Worm (Caenorhabditis elegans): ENCODE results near the gene ZK218.3.

Gene ZK218.3

DNA sequence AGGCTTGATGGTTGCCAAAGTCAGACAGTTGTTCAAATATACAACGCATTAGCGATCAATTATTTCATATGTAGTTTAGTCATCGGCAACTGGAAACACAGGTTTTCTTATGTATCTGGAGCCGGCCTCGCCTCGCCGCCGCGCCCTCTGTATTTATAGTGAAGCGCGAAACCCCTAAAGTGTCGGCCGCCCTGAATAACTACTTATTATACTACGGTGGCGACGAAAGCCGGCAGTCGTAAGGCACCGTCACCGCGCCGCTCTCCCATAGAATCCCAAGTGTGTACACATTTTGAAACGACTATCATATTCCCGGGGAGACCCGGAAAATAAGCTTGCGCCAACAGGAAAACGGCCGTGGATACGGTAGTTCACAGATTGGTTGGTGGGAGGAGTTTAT lies 4.0 kb downstream of the ZK218.3 start:
- TF ChIP-seq daf-12 (tag; optimal IDR thresholded peaks at IDR 0.05), result no peak
- no peak for TF ChIP-seq egl-5 (tag; optimal IDR thresholded peaks at IDR 0.05)
- TF ChIP-seq unc-62 (GFP tag; optimal IDR thresholded peaks at IDR 0.05), result no peak
- TF ChIP-seq mdl-1 (tag; optimal IDR thresholded peaks at IDR 0.05), result no peak
- no peak for TF ChIP-seq R02D3.7 (tag; optimal IDR thresholded peaks at IDR 0.05)
- no peak for TF ChIP-seq skn-1 (tag; optimal IDR thresholded peaks at IDR 0.05)
- no peak for TF ChIP-seq nhr-43 (tag; optimal IDR thresholded peaks at IDR 0.05; ENCODE audit: poor library complexity, severe bottlenecking)
- no peak for TF ChIP-seq ceh-28 (tag; optimal IDR thresholded peaks at IDR 0.05)
- no peak for TF ChIP-seq sea-2 (GFP tag; optimal IDR thresholded peaks at IDR 0.05)
- no peak for TF ChIP-seq lsy-12 (tag; optimal IDR thresholded peaks at IDR 0.05)
- TF ChIP-seq nhr-12 (tag; optimal IDR thresholded peaks at IDR 0.05), result no peak
- TF ChIP-seq unc-39 (tag; optimal IDR thresholded peaks at IDR 0.05), result no peak
- TF ChIP-seq elt-1 (tag; optimal IDR thresholded peaks at IDR 0.05), result no peak
- TF ChIP-seq zag-1 (tag; optimal IDR thresholded peaks at IDR 0.05), result no peak
- no peak for TF ChIP-seq nhr-77 (tag; optimal IDR thresholded peaks at IDR 0.05)
- TF ChIP-seq mml-1 (tag; optimal IDR thresholded peaks at IDR 0.05), result no peak
- no peak for TF ChIP-seq fkh-2 (tag; optimal IDR thresholded peaks at IDR 0.05)
- TF ChIP-seq pqm-1 (tag; optimal IDR thresholded peaks at IDR 0.05), result no peak
- TF ChIP-seq nhr-237 (tag; optimal IDR thresholded peaks at IDR 0.05), result no peak

DNA sequence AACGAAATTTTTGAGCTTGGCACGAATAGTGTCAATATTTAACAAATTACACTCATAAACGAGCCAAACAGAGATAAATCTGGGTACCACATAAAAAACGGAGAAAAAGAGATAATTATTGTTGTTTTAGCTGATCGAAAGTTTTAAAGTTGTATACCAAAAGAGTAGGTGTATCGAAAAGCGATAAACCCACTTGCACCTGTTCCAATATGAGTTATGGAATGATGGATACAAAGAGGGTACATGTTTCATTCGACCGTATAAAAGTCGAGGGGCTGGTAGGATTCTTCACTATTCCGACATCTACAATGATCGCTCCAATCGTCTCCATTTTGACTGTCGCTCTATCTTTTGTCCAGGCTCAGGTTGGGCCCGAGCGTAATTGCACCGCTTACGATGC lies 6.3 kb downstream of the ZK218.3 start, which contains the start of gene ZK218.1:
Gene ZK218.1 (plus strand): TSS at position 301 of the 400 bp plus-strand sequence.
- TF ChIP-seq ztf-11 (tag; optimal IDR thresholded peaks at IDR 0.05) (no peak), skn-1 (tag; optimal IDR thresholded peaks at IDR 0.05) (no peak), nhr-12 (tag; optimal IDR thresholded peaks at IDR 0.05) (no peak), fos-1 (tag; optimal IDR thresholded peaks at IDR 0.05) (no peak)

DNA sequence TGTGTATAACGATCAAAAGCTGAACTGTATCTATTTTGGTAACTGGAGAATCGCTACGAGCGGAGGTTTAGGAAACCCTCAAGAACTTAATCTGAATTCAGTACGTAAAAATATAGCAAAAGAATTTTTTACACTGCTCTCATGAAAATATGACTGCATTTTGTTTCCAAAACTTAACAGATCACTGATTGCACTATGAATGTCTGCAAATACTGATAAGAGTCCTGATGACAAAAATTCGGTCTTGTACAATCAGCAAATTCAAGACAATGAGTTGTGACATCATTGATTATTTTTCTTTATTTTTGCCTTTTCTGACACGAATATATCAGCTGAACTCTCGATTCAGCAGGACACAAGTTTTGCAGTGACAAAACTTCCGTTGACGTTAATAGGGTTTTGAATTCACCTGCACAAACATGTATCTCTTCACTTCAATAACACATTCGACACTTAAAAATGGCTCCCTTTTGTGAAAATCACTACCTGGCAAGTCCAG lies 8.6 kb downstream of the ZK218.3 start, which contains the start of gene srh-237:
Gene srh-237 (plus strand): TSS at position 449 of the 499 bp plus-strand sequence.
- TF ChIP-seq skn-1 (tag; optimal IDR thresholded peaks at IDR 0.05), result peak; percentile 35
- no peak for TF ChIP-seq lsy-12 (tag; optimal IDR thresholded peaks at IDR 0.05)
- TF ChIP-seq ceh-28 (tag; optimal IDR thresholded peaks at IDR 0.05), result no peak
- no peak for TF ChIP-seq nhr-77 (tag; optimal IDR thresholded peaks at IDR 0.05)
- no peak for TF ChIP-seq zag-1 (tag; optimal IDR thresholded peaks at IDR 0.05)
- TF ChIP-seq pqm-1 (tag; optimal IDR thresholded peaks at IDR 0.05), result peak; percentile 80
- TF ChIP-seq unc-62 (GFP tag; optimal IDR thresholded peaks at IDR 0.05), result no peak
- TF ChIP-seq R02D3.7 (tag; optimal IDR thresholded peaks at IDR 0.05), result no peak
- TF ChIP-seq ceh-9 (tag; optimal IDR thresholded peaks at IDR 0.05), result no peak
- no peak for TF ChIP-seq mdl-1 (tag; optimal IDR thresholded peaks at IDR 0.05)
- TF ChIP-seq nhr-43 (tag; optimal IDR thresholded peaks at IDR 0.05; ENCODE audit: poor library complexity, severe bottlenecking), result no peak
- TF ChIP-seq ztf-11 (tag; optimal IDR thresholded peaks at IDR 0.05), result no peak
- peak; percentile 79 for TF ChIP-seq elt-2 (tag; optimal IDR thresholded peaks at IDR 0.05)

DNA sequence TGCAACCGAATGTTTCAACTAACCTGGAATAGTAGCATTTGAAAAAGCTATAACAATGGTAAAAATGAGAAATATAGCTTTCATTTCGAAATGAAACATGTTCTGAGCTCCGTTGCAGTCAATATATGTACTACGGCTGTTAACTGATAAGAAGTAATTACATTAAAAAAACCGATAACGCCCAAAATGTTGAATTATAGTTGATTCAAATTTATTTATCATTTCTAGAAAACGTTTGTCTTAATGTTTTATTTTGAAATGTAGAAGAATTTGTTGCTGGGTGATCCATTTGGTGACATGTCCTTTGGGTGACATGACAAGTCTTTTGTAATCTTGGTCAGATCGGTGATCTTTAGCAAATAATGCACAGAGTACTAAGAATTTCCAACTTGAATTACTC lies 9.2 kb downstream of the ZK218.3 start, which contains the start of gene T05E12.6:
Gene T05E12.6 (minus strand): TSS at position 101 of the 400 bp plus-strand sequence.
- no peak for TF ChIP-seq tbx-2 (tag; optimal IDR thresholded peaks at IDR 0.05)
- no peak for TF ChIP-seq nhr-11 (tag; optimal IDR thresholded peaks at IDR 0.05)
- TF ChIP-seq fkh-2 (tag; optimal IDR thresholded peaks at IDR 0.05), result no peak
- peak; percentile 11 for TF ChIP-seq elt-2 (tag; optimal IDR thresholded peaks at IDR 0.05)
- no peak for TF ChIP-seq skn-1 (tag; optimal IDR thresholded peaks at IDR 0.05)
- no peak for TF ChIP-seq ceh-82 (tag; optimal IDR thresholded peaks at IDR 0.05)
- no peak for TF ChIP-seq zag-1 (tag; optimal IDR thresholded peaks at IDR 0.05)

DNA sequence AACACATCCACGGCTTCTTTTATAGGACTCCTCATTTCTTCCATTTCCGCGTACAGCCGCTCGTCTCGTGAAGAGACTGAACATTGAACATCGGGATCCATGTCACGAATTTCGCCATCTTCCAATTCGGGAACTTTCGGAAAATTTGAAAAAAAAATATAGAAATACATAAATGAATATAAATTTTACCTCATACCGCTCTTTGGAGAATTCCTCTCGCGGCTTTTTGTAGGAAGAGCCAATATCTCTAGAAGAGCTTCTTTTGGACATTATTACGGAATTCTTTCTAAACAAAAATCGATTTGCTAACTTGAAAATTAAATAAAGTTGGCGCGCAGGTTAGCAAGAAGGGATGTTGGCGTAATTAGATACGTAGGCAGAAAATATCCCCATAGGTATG lies 15.9 kb downstream of the ZK218.3 start, which contains the start of gene T05E12.9:
Gene T05E12.9 (minus strand): TSS at position 101 of the 400 bp plus-strand sequence.
- TF ChIP-seq sea-2 (GFP tag; optimal IDR thresholded peaks at IDR 0.05), result no peak
- TF ChIP-seq egl-27 (tag; optimal IDR thresholded peaks at IDR 0.05), result no peak
- no peak for TF ChIP-seq lin-39 (tag; optimal IDR thresholded peaks at IDR 0.05)
- no peak for TF ChIP-seq unc-62 (GFP tag; optimal IDR thresholded peaks at IDR 0.05)
- no peak for TF ChIP-seq elt-3 (tag; optimal IDR thresholded peaks at IDR 0.05)
- TF ChIP-seq fos-1 (tag; optimal IDR thresholded peaks at IDR 0.05), result no peak
- no peak for TF ChIP-seq snpc-4 (tag; optimal IDR thresholded peaks at IDR 0.05)
- no peak for TF ChIP-seq ztf-11 (tag; optimal IDR thresholded peaks at IDR 0.05)
- no peak for TF ChIP-seq nhr-43 (tag; optimal IDR thresholded peaks at IDR 0.05; ENCODE audit: poor library complexity, severe bottlenecking)
- TF ChIP-seq nhr-67 (tag; optimal IDR thresholded peaks at IDR 0.05), result no peak
- no peak for TF ChIP-seq lsy-12 (tag; optimal IDR thresholded peaks at IDR 0.05)
- no peak for TF ChIP-seq aly-2 (tag; optimal IDR thresholded peaks at IDR 0.05)
- no peak for TF ChIP-seq elt-2 (tag; optimal IDR thresholded peaks at IDR 0.05)
- TF ChIP-seq unc-39 (tag; optimal IDR thresholded peaks at IDR 0.05), result no peak
- no peak for TF ChIP-seq ztf-4 (tag; optimal IDR thresholded peaks at IDR 0.05)
- no peak for TF ChIP-seq pha-4 (tag; optimal IDR thresholded peaks at IDR 0.05)
- TF ChIP-seq ZK546.5 (tag; optimal IDR thresholded peaks at IDR 0.05), result no peak
